Fruit fly (Drosophila melanogaster): ENCODE data around the gene elgi.

DNA sequence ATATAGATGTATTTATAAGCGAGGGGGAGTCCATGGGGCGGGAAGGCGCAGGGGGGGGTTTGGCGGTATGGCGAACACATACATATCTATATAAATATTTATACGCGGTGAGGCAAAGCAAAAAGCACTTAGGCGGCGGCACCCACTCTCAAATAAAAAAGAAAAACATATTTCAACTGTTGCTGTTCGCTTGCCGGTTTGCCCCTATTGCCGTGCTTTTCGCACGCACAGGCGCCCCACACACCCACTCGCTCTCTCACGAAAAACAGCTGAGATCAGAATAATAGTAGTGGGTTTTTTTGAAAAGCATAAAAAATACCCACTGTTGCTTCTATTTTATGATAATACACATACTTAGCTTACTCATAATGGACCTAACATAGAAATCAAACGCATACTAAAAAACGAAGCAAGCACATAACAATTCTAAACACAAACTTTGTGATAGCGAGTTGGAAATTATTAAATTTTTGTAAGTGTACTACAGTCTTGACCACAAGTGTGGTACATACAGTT, 44.9 kb downstream of the elgi start:
- TF ChIP-seq rgr (GFP tag; optimal IDR thresholded peaks at IDR 0.05) (peak; percentile 66), psq (GFP tag; optimal IDR thresholded peaks at IDR 0.05) (peak; percentile 38), Sp1 (GFP tag; optimal IDR thresholded peaks at IDR 0.05) (peak; percentile 54), Mio (GFP tag; optimal IDR thresholded peaks at IDR 0.05) (no peak), fru (GFP tag; optimal IDR thresholded peaks at IDR 0.05) (peak; percentile 70), Rel (GFP tag; optimal IDR thresholded peaks at IDR 0.05) (no peak), Rel (tag; optimal IDR thresholded peaks at IDR 0.05) (peak; percentile 58), usp (GFP tag; optimal IDR thresholded peaks at IDR 0.05) (no peak), Dfd (GFP tag; optimal IDR thresholded peaks at IDR 0.05) (no peak), foxo (GFP tag; optimal IDR thresholded peaks at IDR 0.05) (peak in 1 of 2 experiments; percentile 68), OdsH (GFP tag; optimal IDR thresholded peaks at IDR 0.05) (peak; percentile 79)

Measured in whole organism, wandering third instar larva.